Worm (Caenorhabditis elegans) whole organism, L4/young adult: ENCODE results near the gene clec-264.

Experiments
- W03F9.2 ChIP-seq: fragments of 150-350 bp; optimal IDR thresholded peaks from 2 replicates; lab custom pipeline; 2014; ENCODE audit warnings: missing biosample characterization, missing genetic modification characterization
- dao-5 ChIP-seq: sonication (generic microtip); optimal IDR thresholded peaks from 2 replicates; lab custom pipeline; 2016; ENCODE audit warnings: missing genotype, missing genetic modification characterization, moderate library complexity, missing compliant biosample characterization
- him-1 ChIP-seq: sonication (generic microtip); optimal IDR thresholded peaks from 2 replicates; lab custom pipeline; 2016; ENCODE audit warnings: missing genotype, missing genetic modification reagents, missing genetic modification characterization, missing compliant biosample characterization

DNA sequence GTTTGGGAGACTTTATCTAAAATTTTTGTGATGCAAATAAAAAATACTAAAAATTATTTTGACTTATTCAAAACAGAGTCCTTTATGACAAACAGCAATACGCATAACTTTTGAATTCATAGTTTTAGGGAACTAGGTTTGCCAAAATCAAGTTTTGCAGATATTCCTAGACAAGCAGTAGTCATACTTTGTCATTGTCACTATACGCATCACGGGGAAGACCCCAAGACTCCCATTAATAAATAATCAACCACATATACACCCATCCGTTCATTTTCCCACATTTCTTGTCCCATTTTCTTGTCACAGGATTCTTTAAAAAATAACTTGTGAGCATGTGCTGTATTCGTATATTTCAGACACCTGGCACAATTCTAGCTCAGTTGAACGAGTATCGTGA lies 36.1 kb downstream of the clec-264 start, which contains the start of gene Y44A6D.7:
- TF ChIP-seq him-1 (tag; lab: Kevin White, UChicago) (no peak), W03F9.2 (tag; lab: Kevin White, UChicago) (no peak), dao-5 (no peak)
